Worm (Caenorhabditis elegans) whole organism, L2 larva: ENCODE results near the gene T16G1.3.

ENCODE experiments used
- aly-2 ChIP-seq: fragments of 150-350 bp; optimal IDR thresholded peaks from 2 replicates; lab custom pipeline; 2014; ENCODE audit warnings: missing biosample characterization, missing genetic modification characterization
- elt-1 ChIP-seq: fragments of 150-350 bp; optimal IDR thresholded peaks from 2 replicates; lab custom pipeline; 2014; ENCODE audit warnings: missing biosample characterization, missing genetic modification characterization
- nhr-12 ChIP-seq: fragments of 150-350 bp; optimal IDR thresholded peaks from 2 replicates; lab custom pipeline; 2014; ENCODE audit warnings: missing biosample characterization, missing genetic modification characterization

DNA sequence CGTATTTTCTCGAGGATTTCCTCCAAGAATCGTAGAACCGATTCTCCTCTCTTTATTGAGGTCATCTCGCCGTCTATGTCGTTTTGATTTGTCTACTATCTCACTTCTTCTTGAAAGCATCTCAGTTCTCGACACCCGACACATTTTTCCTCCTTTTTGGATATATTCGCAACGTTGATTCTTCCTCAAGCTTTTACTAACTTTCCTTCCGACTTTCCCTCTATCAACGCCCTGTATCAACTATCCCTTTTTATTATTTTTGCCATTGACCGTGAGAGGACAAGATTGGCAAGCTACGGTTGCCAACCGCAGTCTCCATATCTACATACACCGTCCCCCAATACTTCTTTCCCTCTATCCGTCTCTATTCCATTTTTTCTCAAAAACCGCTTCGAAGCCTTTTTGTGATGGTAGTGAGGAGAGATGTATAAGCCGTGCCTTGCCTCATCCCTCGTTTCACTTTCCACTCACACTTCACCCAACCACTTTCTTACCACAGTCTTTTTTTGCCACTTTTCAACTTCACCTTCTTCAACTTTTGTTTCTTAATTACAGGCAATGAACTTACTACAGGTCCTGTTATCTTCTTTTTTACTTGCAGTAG lies 15.1 kb downstream of the T16G1.3 start, which contains the start of gene T16G1.2:
- TF ChIP-seq nhr-12 (tag; lab: Kevin White, UChicago) (no peak), aly-2 (tag; lab: Kevin White, UChicago) (no peak), elt-1 (tag; lab: Kevin White, UChicago) (no peak)
